Fruit fly (Drosophila melanogaster) whole organism, adult: Measurements from ENCODE around the gene Ube4B.
A peak's percentile ranks its signal among the peaks of the same experiment; 100 is the strongest.

Experiments used
- CG11617 ChIP-seq: fragments of 200-800 bp; sonication (Bioruptor generic); optimal IDR thresholded peaks from 2 replicates; lab custom pipeline; 2017; ENCODE audit warnings: mild to moderate bottlenecking, missing biosample characterization, missing genetic modification reagents, missing genetic modification characterization
- CG12768 ChIP-seq: fragments of 200-800 bp; sonication (Bioruptor generic); optimal IDR thresholded peaks from 2 replicates; lab custom pipeline; 2017; ENCODE audit warnings: missing biosample characterization, missing genetic modification characterization, mild to moderate bottlenecking, moderate library complexity, missing genetic modification reagents
- CG14711 ChIP-seq: fragments of 200-800 bp; sonication (Bioruptor generic); optimal IDR thresholded peaks from 2 replicates; lab custom pipeline; 2018; ENCODE audit warnings: missing biosample characterization, mild to moderate bottlenecking, missing genetic modification characterization, moderate library complexity
- CG1620 ChIP-seq: fragments of 200-800 bp; sonication (Bioruptor generic); optimal IDR thresholded peaks from 2 replicates; lab custom pipeline; 2016; ENCODE audit warnings: missing biosample characterization, missing genetic modification characterization
- CG33017 ChIP-seq: fragments of 200-800 bp; sonication (Bioruptor generic); optimal IDR thresholded peaks from 2 replicates; lab custom pipeline; 2018; ENCODE audit warnings: missing biosample characterization, mild to moderate bottlenecking, missing genetic modification characterization, moderate library complexity
- CG5204 ChIP-seq: fragments of 200-800 bp; sonication (Bioruptor generic); optimal IDR thresholded peaks from 2 replicates; lab custom pipeline; 2016; ENCODE audit warnings: missing biosample characterization, missing genetic modification characterization
- CG7045 ChIP-seq: fragments of 200-800 bp; sonication (Bioruptor generic); optimal IDR thresholded peaks from 2 replicates; lab custom pipeline; 2017; ENCODE audit warnings: missing biosample characterization, mild to moderate bottlenecking, missing genetic modification characterization
- CG7101 ChIP-seq: fragments of 200-800 bp; sonication (Bioruptor generic); optimal IDR thresholded peaks from 2 replicates; lab custom pipeline; 2018; ENCODE audit warnings: missing biosample characterization, mild to moderate bottlenecking, missing genetic modification characterization, moderate library complexity
- Clk ChIP-seq: fragments of 200-800 bp; sonication (Bioruptor generic); optimal IDR thresholded peaks from 2 replicates; lab custom pipeline; 2017; ENCODE audit warnings: missing biosample characterization, missing genetic modification characterization
- Crg-1 ChIP-seq: fragments of 200-800 bp; sonication (Bioruptor generic); optimal IDR thresholded peaks from 2 replicates; lab custom pipeline; 2016; ENCODE audit warnings: missing biosample characterization, missing genetic modification characterization
- Hr96 ChIP-seq: fragments of 200-800 bp; sonication (Bioruptor generic); optimal IDR thresholded peaks from 2 replicates; lab custom pipeline; 2016; ENCODE audit warnings: missing biosample characterization, missing genetic modification characterization
- Mnt ChIP-seq: fragments of 200-800 bp; sonication (Bioruptor generic); optimal IDR thresholded peaks from 2 replicates; lab custom pipeline; 2016; ENCODE audit warnings: missing biosample characterization, mild to moderate bottlenecking, missing genetic modification characterization
- bab1 ChIP-seq: fragments of 200-800 bp; sonication (Bioruptor generic); optimal IDR thresholded peaks from 3 replicates; lab custom pipeline; 2019; ENCODE audit warnings: missing biosample characterization, mild to moderate bottlenecking, missing genetic modification characterization, moderate library complexity
- cic ChIP-seq: fragments of 200-800 bp; sonication (Bioruptor generic); optimal IDR thresholded peaks from 2 replicates; lab custom pipeline; 2017; ENCODE audit warnings: missing biosample characterization, mild to moderate bottlenecking, missing genetic modification characterization, moderate library complexity
- cnc ChIP-seq, 2 experiments: fragments of >200 bp; optimal IDR thresholded peaks; 2 replicates each; lab custom pipeline; 2017
- kay ChIP-seq: fragments of 200-800 bp; sonication (Bioruptor generic); peaks from one replicate; lab custom pipeline; 2016; ENCODE audit warnings: missing biosample characterization, missing genetic modification characterization, borderline replicate concordance
- ovo ChIP-seq: fragments of 200-800 bp; sonication (Bioruptor generic); optimal IDR thresholded peaks from 2 replicates; lab custom pipeline; 2016; ENCODE audit warnings: missing biosample characterization, missing genetic modification characterization
- pad ChIP-seq: fragments of 200-800 bp; sonication (Bioruptor generic); optimal IDR thresholded peaks from 3 replicates; lab custom pipeline; 2017; ENCODE audit warnings: missing biosample characterization, missing genetic modification characterization, mild to moderate bottlenecking, moderate library complexity, missing genetic modification reagents
- tj ChIP-seq: fragments of 200-800 bp; sonication (Bioruptor generic); optimal IDR thresholded peaks from 3 replicates; lab custom pipeline; 2017; ENCODE audit warnings: missing biosample characterization, mild to moderate bottlenecking, missing genetic modification characterization, moderate library complexity
- toe ChIP-seq: fragments of 200-800 bp; sonication (Bioruptor generic); optimal IDR thresholded peaks from 2 replicates; lab custom pipeline; 2016; ENCODE audit warnings: missing biosample characterization, missing genetic modification characterization

Ube4B gene

DNA sequence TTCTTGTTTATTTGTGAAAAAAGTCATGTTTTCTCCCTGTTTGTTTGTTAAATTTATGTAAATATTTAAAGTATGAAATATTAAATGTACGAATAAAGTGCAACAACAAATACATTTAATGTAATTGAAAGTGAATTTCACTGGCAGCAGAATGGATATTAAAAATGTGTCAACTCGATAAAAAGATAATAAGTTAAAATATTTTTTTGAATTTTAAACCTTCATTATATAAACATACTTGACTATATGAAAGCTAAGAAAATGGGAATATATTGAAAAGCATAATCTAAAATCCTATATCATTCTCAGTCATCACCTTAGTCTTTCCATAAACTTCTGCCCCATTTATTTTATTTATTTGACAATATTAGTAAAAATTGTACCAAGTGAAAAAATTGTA, 40.7 kb downstream of the Ube4B start, which contains the start of gene Vha68-3:
Vha68-3 (plus strand) TSS at position 301 of the 400 bp plus-strand sequence.
- TF ChIP-seq kay (GFP tag; lab: Kevin White, UChicago) = no peak
- TF ChIP-seq tj (GFP tag; lab: Kevin White, UChicago) = no peak
- TF ChIP-seq ovo (GFP tag; lab: Kevin White, UChicago) = no peak
- TF ChIP-seq CG33017 (tag; lab: Kevin White, UChicago) = no peak
- TF ChIP-seq Hr96 = no peak
- no peak for TF ChIP-seq pad (GFP tag; lab: Kevin White, UChicago)
- TF ChIP-seq Mnt (GFP tag; lab: Kevin White, UChicago) = no peak
- TF ChIP-seq Crg-1 (GFP tag; lab: Kevin White, UChicago) = no peak
- no peak for TF ChIP-seq cic (GFP tag; lab: Kevin White, UChicago)
- no peak for TF ChIP-seq toe (GFP tag; lab: Kevin White, UChicago)
- TF ChIP-seq Clk (GFP tag; lab: Kevin White, UChicago) = no peak
- TF ChIP-seq CG7101 = no peak
- no peak for TF ChIP-seq CG7045 (GFP tag; lab: Kevin White, UChicago)
- no peak for TF ChIP-seq bab1 (GFP tag; lab: Kevin White, UChicago)
- no peak for TF ChIP-seq CG5204 (GFP tag; lab: Kevin White, UChicago)
- TF ChIP-seq cnc (optimal IDR thresholded peaks at IDR 0.05; lab: Kevin White, UChicago) = no peak
- TF ChIP-seq CG14711 (tag; lab: Kevin White, UChicago) = no peak

dm6 chr2L:12975367-12975655, 43.9 kb downstream of the Ube4B start:
- TF ChIP-seq CG1620 = no peak
- TF ChIP-seq kay (GFP tag; lab: Kevin White, UChicago) = peak; percentile 82

DNA sequence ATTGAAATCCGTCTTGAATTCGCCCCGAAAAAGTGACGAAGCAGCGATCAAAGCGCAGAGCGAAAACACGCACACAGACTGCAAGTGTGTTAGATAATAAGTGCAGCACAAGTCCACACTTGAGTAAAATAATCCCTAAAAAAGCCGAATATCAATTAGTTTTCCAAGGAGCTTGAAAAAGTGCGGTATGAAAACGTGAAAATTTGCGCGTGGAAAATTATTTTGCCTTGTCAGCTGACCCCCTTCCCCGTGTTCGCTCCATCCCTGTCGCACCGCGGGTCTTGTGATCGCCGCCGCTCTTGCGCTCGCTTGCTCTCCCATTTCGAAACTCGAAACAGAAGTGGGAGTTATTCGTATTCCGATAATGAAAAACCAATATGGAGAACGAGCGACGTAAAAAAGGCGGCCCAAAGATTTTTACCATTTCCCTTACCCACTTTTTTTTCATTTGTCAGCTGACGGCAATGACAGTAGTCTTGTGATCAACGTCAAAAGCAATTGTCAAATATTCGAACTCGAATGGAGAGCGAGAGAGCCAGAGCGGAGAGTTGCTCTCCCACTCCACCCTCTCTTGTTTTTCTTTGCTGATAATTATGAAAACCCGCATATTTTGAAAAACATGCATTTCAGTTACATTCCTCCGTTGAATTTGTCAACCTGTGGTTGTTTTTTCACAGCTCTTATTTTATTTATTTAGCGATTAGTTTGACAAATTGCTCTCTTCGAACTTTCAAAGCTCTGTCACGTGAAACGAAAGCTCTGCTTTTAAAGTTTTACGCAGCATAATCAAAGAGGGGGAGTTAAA, 44.5 kb downstream of the Ube4B start:
- no peak for TF ChIP-seq CG5204 (GFP tag; lab: Kevin White, UChicago)
- no peak for TF ChIP-seq CG1620
- TF ChIP-seq tj (GFP tag; lab: Kevin White, UChicago) = peak; percentile 82
- no peak for TF ChIP-seq CG14711 (tag; lab: Kevin White, UChicago)
- TF ChIP-seq Hr96 = no peak
- no peak for TF ChIP-seq CG7045 (GFP tag; lab: Kevin White, UChicago)
- no peak for TF ChIP-seq CG11617 (GFP tag; lab: Kevin White, UChicago)
- TF ChIP-seq cnc (optimal IDR thresholded peaks at IDR 0.05; lab: Kevin White, UChicago) = no peak
- no peak for TF ChIP-seq toe (GFP tag; lab: Kevin White, UChicago)
- no peak for TF ChIP-seq ovo (GFP tag; lab: Kevin White, UChicago)
- no peak for TF ChIP-seq pad (GFP tag; lab: Kevin White, UChicago)
- no peak for TF ChIP-seq Mnt (GFP tag; lab: Kevin White, UChicago)
- TF ChIP-seq CG7101 = no peak
- TF ChIP-seq Crg-1 (GFP tag; lab: Kevin White, UChicago) = no peak
- TF ChIP-seq cic (GFP tag; lab: Kevin White, UChicago) = no peak
- TF ChIP-seq kay (GFP tag; lab: Kevin White, UChicago) = peak; percentile 93
- no peak for TF ChIP-seq Clk (GFP tag; lab: Kevin White, UChicago)

DNA sequence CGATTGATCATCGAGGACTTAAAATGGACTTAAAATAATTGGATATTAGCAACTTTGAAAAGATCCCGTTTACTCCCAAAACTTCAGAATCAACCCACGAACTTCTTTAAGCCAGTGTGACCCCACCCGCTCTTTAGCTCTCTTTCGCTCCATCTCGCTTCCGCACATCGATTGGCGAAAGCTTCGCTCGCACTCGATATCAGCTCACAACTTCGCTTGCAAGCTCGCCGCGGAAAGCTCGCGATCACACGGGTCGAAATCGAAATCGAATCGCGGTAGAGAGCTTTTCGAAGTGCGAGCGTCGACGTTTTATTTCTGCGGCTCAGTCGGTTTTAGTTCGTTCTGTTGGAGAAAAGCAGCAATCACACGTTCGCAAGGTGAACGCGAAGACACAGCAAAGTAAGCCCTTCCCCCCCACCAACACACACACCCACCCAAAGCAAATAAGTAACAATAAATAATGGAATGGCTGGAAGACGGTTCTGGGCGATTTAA, 45.1 kb downstream of the Ube4B start, which contains the start of gene Vha68-2:
Vha68-2 (plus strand) TSS at position 278 of the 495 bp plus-strand sequence.
- TF ChIP-seq Mnt (GFP tag; lab: Kevin White, UChicago) (peak; percentile 52), Crg-1 (GFP tag; lab: Kevin White, UChicago) (peak; percentile 48), Hr96 (peak; percentile 6), toe (GFP tag; lab: Kevin White, UChicago) (peak; percentile 38), CG12768 (no peak), CG1620 (peak; percentile 80), ovo (GFP tag; lab: Kevin White, UChicago) (peak; percentile 65), CG7101 (peak; percentile 74), cic (GFP tag; lab: Kevin White, UChicago) (peak; percentile 28), cnc (optimal IDR thresholded peaks at IDR 0.05; lab: Kevin White, UChicago) (no peak), Clk (GFP tag; lab: Kevin White, UChicago) (no peak), bab1 (GFP tag; lab: Kevin White, UChicago) (peak; percentile 82), CG11617 (GFP tag; lab: Kevin White, UChicago) (peak; percentile 23), CG5204 (GFP tag; lab: Kevin White, UChicago) (peak; percentile 67), CG14711 (tag; lab: Kevin White, UChicago) (no peak), pad (GFP tag; lab: Kevin White, UChicago) (peak; percentile 29), tj (GFP tag; lab: Kevin White, UChicago) (no peak), kay (GFP tag; lab: Kevin White, UChicago) (no peak), CG7045 (GFP tag; lab: Kevin White, UChicago) (no peak), CG33017 (tag; lab: Kevin White, UChicago) (peak; percentile 16)

DNA sequence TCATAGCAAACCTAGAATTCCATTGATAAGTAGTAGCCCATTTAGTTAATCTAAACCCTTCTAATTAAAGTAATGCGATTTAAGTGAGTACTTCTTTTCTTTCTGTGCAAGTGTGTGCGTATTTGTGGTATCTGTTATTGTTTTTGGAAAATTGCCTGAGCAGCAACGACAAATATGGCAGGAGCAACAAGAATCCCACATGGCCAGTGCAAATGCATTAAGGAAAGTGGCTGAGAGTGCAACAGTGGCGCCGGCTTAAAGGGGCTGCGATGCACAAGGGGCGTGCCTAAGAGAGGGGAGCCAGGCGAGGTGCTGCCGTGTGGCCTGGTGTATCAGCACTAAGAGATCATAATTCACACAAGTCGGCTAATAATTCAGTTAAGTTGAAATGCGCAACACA, 49.7 kb downstream of the Ube4B start:
- no peak for TF ChIP-seq CG7101

- TF ChIP-seq Clk (GFP tag; lab: Kevin White, UChicago) (no peak), CG33017 (tag; lab: Kevin White, UChicago) (no peak), ovo (GFP tag; lab: Kevin White, UChicago) (no peak), pad (GFP tag; lab: Kevin White, UChicago) (no peak), CG12768 (no peak), toe (GFP tag; lab: Kevin White, UChicago) (no peak), Crg-1 (GFP tag; lab: Kevin White, UChicago) (no peak), CG7101 (no peak), CG1620 (no peak), CG14711 (tag; lab: Kevin White, UChicago) (no peak), bab1 (GFP tag; lab: Kevin White, UChicago) (no peak), CG5204 (GFP tag; lab: Kevin White, UChicago) (no peak)
These were observed 52.9 kb downstream of the Ube4B start, which contains the start of gene CG16800 for dm6 chr2L:12966290-12966689. Gene CG16800 (plus strand): TSS chr2L:12966590.
